Fruit fly (Drosophila melanogaster) S2 (cell line): ENCODE measurements around the gene CG11696.

ENCODE experiments used
- CG8478 ChIP-seq: fragments of >200 bp; optimal IDR thresholded peaks from 2 replicates; lab custom pipeline; 2018
- CTCF ChIP-seq, 2 experiments: fragments of >200 bp; optimal IDR thresholded peaks; 2 replicates each; lab custom pipeline; 2018

DNA sequence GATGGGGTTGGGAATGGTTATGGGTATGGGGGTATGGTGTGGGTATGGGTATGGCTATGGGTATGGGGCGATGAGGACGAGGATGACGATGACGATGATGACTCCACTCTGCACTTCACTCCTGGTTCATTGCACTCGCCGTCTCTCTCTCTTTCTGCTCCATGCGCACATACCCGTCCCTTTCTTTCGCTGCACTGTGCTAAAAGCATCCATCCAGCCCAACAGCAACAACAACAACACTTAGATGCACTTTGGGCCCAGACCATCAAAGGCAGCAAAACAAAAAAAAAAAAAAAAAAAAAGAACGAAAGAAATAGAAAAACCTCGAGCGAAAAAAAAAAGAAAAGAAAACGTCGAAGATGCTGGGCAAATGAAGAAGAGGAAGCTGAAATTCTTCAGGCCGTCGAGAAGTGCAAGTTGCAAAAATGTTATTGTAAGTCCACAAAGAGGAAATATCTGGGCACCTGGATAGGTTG, 28.5 kb upstream of the CG11696 start:
- no peak for TF ChIP-seq CTCF (optimal IDR thresholded peaks at IDR 0.05; lab: Kevin White, UChicago)
- TF ChIP-seq CG8478: no peak
